Worm (Caenorhabditis elegans) whole organism, L2 larva: ENCODE measurements around the gene F32D8.4.
A peak's percentile ranks its signal among the peaks of the same experiment; 100 is the strongest.

Source experiments
- C34F6.9 ChIP-seq: fragments of 150-350 bp; optimal IDR thresholded peaks from 2 replicates; lab custom pipeline; 2014; ENCODE audit warnings: missing biosample characterization, missing genetic modification characterization
- F13H6.1 ChIP-seq: sonication (generic microtip); optimal IDR thresholded peaks from 2 replicates; lab custom pipeline; 2016; ENCODE audit warnings: missing genetic modification characterization, missing compliant biosample characterization
- R02D3.7 ChIP-seq: fragments of 150-350 bp; optimal IDR thresholded peaks from 2 replicates; lab custom pipeline; 2014; ENCODE audit warnings: missing biosample characterization, missing genetic modification characterization
- Y55F3AM.14 ChIP-seq: fragments of 200-800 bp; sonication (Bioruptor generic); optimal IDR thresholded peaks from 2 replicates; lab custom pipeline; 2018; ENCODE audit warnings: mild to moderate bottlenecking, missing genetic modification characterization, missing compliant biosample characterization
- ZK546.5 ChIP-seq: sonication (generic microtip); optimal IDR thresholded peaks from 2 replicates; lab custom pipeline; 2017; ENCODE audit warnings: missing biosample characterization, missing genetic modification characterization
- alr-1 ChIP-seq: fragments of 150-350 bp; optimal IDR thresholded peaks from 2 replicates; lab custom pipeline; 2014; ENCODE audit warnings: missing biosample characterization, missing genetic modification characterization
- aly-2 ChIP-seq: fragments of 150-350 bp; optimal IDR thresholded peaks from 2 replicates; lab custom pipeline; 2014; ENCODE audit warnings: missing biosample characterization, missing genetic modification characterization
- ama-1 ChIP-seq: fragments of 150-350 bp; optimal IDR thresholded peaks from 2 replicates; lab custom pipeline; 2018; ENCODE audit warnings: inconsistent platforms
- blmp-1 ChIP-seq: sonication (generic microtip); optimal IDR thresholded peaks from 2 replicates; lab custom pipeline; 2017; ENCODE audit warnings: missing genetic modification characterization, mild to moderate bottlenecking, missing compliant biosample characterization, antibody characterized with exemption, moderate library complexity; ENCODE audit not compliant: insufficient read depth
- ceh-16 ChIP-seq: fragments of 150-350 bp; optimal IDR thresholded peaks from 2 replicates; lab custom pipeline; 2014; ENCODE audit warnings: missing biosample characterization, missing genetic modification characterization
- ceh-82 ChIP-seq: fragments of 150-350 bp; optimal IDR thresholded peaks from 2 replicates; lab custom pipeline; 2014; ENCODE audit warnings: missing biosample characterization, missing genetic modification characterization
- crh-2 ChIP-seq: sonication (generic microtip); optimal IDR thresholded peaks from 2 replicates; lab custom pipeline; 2017; ENCODE audit warnings: missing biosample characterization, missing genetic modification characterization
- dmd-4 ChIP-seq: sonication (generic microtip); optimal IDR thresholded peaks from 2 replicates; lab custom pipeline; 2017; ENCODE audit warnings: missing biosample characterization, missing genetic modification characterization
- egl-27 ChIP-seq: sonication (generic microtip); optimal IDR thresholded peaks from 3 replicates; lab custom pipeline; 2017; ENCODE audit warnings: missing biosample characterization, missing genetic modification reagents, missing genetic modification characterization
- elt-1 ChIP-seq: fragments of 150-350 bp; optimal IDR thresholded peaks from 2 replicates; lab custom pipeline; 2014; ENCODE audit warnings: missing biosample characterization, missing genetic modification characterization
- elt-3 ChIP-seq: sonication (generic microtip); optimal IDR thresholded peaks from 2 replicates; lab custom pipeline; 2017; ENCODE audit warnings: missing biosample characterization, missing genetic modification characterization
- fos-1 ChIP-seq: fragments of 150-350 bp; optimal IDR thresholded peaks from 2 replicates; lab custom pipeline; 2014; ENCODE audit warnings: missing biosample characterization, missing genetic modification characterization
- gmeb-1 ChIP-seq: fragments of 150-350 bp; optimal IDR thresholded peaks from 2 replicates; lab custom pipeline; 2014; ENCODE audit warnings: missing biosample characterization, missing genetic modification characterization
- lin-11 ChIP-seq: fragments of 150-350 bp; sonication (generic microtip); optimal IDR thresholded peaks from 2 replicates; lab custom pipeline; 2014; ENCODE audit warnings: missing biosample characterization, missing genetic modification characterization, inconsistent platforms, mixed read lengths
- lin-13 ChIP-seq: fragments of 150-350 bp; optimal IDR thresholded peaks from 2 replicates; lab custom pipeline; 2014; ENCODE audit warnings: missing biosample characterization, missing genetic modification reagents, missing genetic modification characterization
- lin-39 ChIP-seq: fragments of 150-350 bp; optimal IDR thresholded peaks from 2 replicates; lab custom pipeline; 2014; ENCODE audit warnings: missing biosample characterization, missing genetic modification reagents, missing genetic modification characterization
- lsy-2 ChIP-seq, 2 experiments: fragments of 150-350 bp in 1 of 2; sonication (generic microtip) in 1 of 2; optimal IDR thresholded peaks; 2 replicates each; lab custom pipeline; 2014 to 2017; ENCODE audit warnings: missing biosample characterization in 2 of 2, missing genetic modification characterization in 2 of 2
- mab-5 ChIP-seq: fragments of 150-350 bp; optimal IDR thresholded peaks from 2 replicates; lab custom pipeline; 2014; ENCODE audit warnings: missing biosample characterization, missing genetic modification characterization
- mbf-1 ChIP-seq: sonication (generic microtip); optimal IDR thresholded peaks from 2 replicates; lab custom pipeline; 2017; ENCODE audit warnings: missing biosample characterization, missing genetic modification characterization
- mdl-1 ChIP-seq, 2 experiments: fragments of 150-350 bp in 1 of 2; sonication (generic microtip) in 1 of 2; optimal IDR thresholded peaks; 2 replicates each; lab custom pipeline; 2017; ENCODE audit warnings: missing biosample characterization in 2 of 2, missing genetic modification characterization in 2 of 2
- nhr-10 ChIP-seq: sonication (generic microtip); optimal IDR thresholded peaks from 2 replicates; lab custom pipeline; 2017; ENCODE audit warnings: missing biosample characterization, missing genetic modification characterization
- nhr-11 ChIP-seq: fragments of 150-350 bp; optimal IDR thresholded peaks from 2 replicates; lab custom pipeline; 2014; ENCODE audit warnings: missing biosample characterization, missing genetic modification characterization
- nhr-12 ChIP-seq: fragments of 150-350 bp; optimal IDR thresholded peaks from 2 replicates; lab custom pipeline; 2014; ENCODE audit warnings: missing biosample characterization, missing genetic modification characterization
- nhr-129 ChIP-seq: fragments of 150-350 bp; optimal IDR thresholded peaks from 2 replicates; lab custom pipeline; 2014; ENCODE audit warnings: missing biosample characterization, missing genetic modification characterization
- nhr-21 ChIP-seq: fragments of 150-350 bp; optimal IDR thresholded peaks from 2 replicates; lab custom pipeline; 2014; ENCODE audit warnings: missing biosample characterization, missing genetic modification characterization
- nhr-23 ChIP-seq: fragments of 150-350 bp; optimal IDR thresholded peaks from 2 replicates; lab custom pipeline; 2014; ENCODE audit warnings: missing biosample characterization, missing genetic modification reagents, missing genetic modification characterization
- nhr-237 ChIP-seq: fragments of 150-350 bp; optimal IDR thresholded peaks from 2 replicates; lab custom pipeline; 2014; ENCODE audit warnings: missing biosample characterization, missing genetic modification characterization
- nhr-25 ChIP-seq: fragments of 150-350 bp; sonication (generic microtip); optimal IDR thresholded peaks from 3 replicates; lab custom pipeline; 2014; ENCODE audit warnings: missing biosample characterization, missing genetic modification characterization
- nhr-6 ChIP-seq: fragments of 150-350 bp; optimal IDR thresholded peaks from 2 replicates; lab custom pipeline; 2014; ENCODE audit warnings: missing biosample characterization, missing genetic modification characterization
- nhr-77 ChIP-seq: fragments of 150-350 bp; optimal IDR thresholded peaks from 2 replicates; lab custom pipeline; 2014; ENCODE audit warnings: missing biosample characterization, missing genetic modification characterization
- peb-1 ChIP-seq: fragments of 150-350 bp; optimal IDR thresholded peaks from 2 replicates; lab custom pipeline; 2014; ENCODE audit warnings: missing biosample characterization, missing genetic modification characterization
- sem-4 ChIP-seq: fragments of 150-350 bp; optimal IDR thresholded peaks from 2 replicates; lab custom pipeline; 2014; ENCODE audit warnings: missing biosample characterization, missing genetic modification reagents, missing genetic modification characterization
- skn-1 ChIP-seq: sonication (generic microtip); optimal IDR thresholded peaks from 2 replicates; lab custom pipeline; 2017; ENCODE audit warnings: missing biosample characterization, missing genetic modification characterization
- sma-3 ChIP-seq: sonication (generic microtip); optimal IDR thresholded peaks from 2 replicates; lab custom pipeline; 2016; ENCODE audit warnings: missing genetic modification reagents, missing genetic modification characterization, missing compliant biosample characterization
- sma-9 ChIP-seq, 2 experiments: fragments of 150-350 bp in 1 of 2; sonication (generic microtip) in 1 of 2; optimal IDR thresholded peaks; 2 replicates each; lab custom pipeline; 2014 to 2016; ENCODE audit warnings: missing genetic modification characterization in 2 of 2, mild to moderate bottlenecking in 1 of 2, missing biosample characterization in 1 of 2, missing compliant biosample characterization in 1 of 2, missing genetic modification reagents in 1 of 2, moderate library complexity in 1 of 2
- snpc-4 ChIP-seq: fragments of 150-350 bp; optimal IDR thresholded peaks from 2 replicates; lab custom pipeline; 2014; ENCODE audit warnings: missing biosample characterization, missing genetic modification characterization
- unc-39 ChIP-seq: fragments of 150-350 bp; optimal IDR thresholded peaks from 2 replicates; lab custom pipeline; 2014; ENCODE audit warnings: missing biosample characterization, missing genetic modification characterization
- unc-55 ChIP-seq: fragments of 150-350 bp; sonication (generic microtip); optimal IDR thresholded peaks from 3 replicates; lab custom pipeline; 2014; ENCODE audit warnings: missing biosample characterization, missing genetic modification reagents, missing genetic modification characterization
- unc-62 ChIP-seq: fragments of 150-350 bp; optimal IDR thresholded peaks from 2 replicates; lab custom pipeline; 2014; ENCODE audit warnings: missing biosample characterization, missing genetic modification reagents, missing genetic modification characterization
- zag-1 ChIP-seq: fragments of 150-350 bp; optimal IDR thresholded peaks from 2 replicates; lab custom pipeline; 2014; ENCODE audit warnings: missing biosample characterization, missing genetic modification characterization
- ztf-1 ChIP-seq: fragments of 200-800 bp; sonication (Bioruptor generic); conservative IDR thresholded peaks from 2 replicates; pipeline ENCODE4 v1.3.6; 2022; ENCODE audit warnings: missing genetic modification characterization, missing compliant biosample characterization
- ztf-11 ChIP-seq: sonication (generic microtip); optimal IDR thresholded peaks from 2 replicates; lab custom pipeline; 2017; ENCODE audit warnings: missing biosample characterization, missing genetic modification characterization
- ztf-4 ChIP-seq: fragments of 150-350 bp; optimal IDR thresholded peaks from 2 replicates; lab custom pipeline; 2014; ENCODE audit warnings: missing biosample characterization, missing genetic modification characterization

F32D8.4 gene

DNA sequence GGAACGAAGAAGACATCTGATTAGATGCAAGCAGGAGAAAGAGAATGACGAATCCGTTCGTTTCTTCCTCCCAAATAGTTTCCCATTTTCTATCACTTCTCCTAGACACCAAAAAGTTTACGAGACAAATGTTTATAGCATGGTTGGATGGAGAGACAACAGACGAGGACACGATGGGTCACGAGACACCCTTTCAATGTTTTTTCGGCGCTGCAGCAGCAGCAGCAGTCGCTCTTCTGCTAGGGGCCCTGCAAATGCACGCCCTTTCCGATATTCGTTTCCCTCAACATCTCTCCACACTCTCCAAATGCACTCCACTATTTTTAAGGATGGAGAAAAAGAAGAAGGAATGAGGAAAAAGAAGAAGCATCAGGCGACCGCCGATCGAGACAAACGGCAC is 35.0 kb downstream of the F32D8.4 start (continued):
- TF ChIP-seq nhr-6 (tag; lab: Kevin White, UChicago) (peak; percentile 54), ztf-4 (tag; lab: Kevin White, UChicago) (peak; percentile 76), F13H6.1 (tag; lab: Kevin White, UChicago) (peak; percentile 94)

DNA sequence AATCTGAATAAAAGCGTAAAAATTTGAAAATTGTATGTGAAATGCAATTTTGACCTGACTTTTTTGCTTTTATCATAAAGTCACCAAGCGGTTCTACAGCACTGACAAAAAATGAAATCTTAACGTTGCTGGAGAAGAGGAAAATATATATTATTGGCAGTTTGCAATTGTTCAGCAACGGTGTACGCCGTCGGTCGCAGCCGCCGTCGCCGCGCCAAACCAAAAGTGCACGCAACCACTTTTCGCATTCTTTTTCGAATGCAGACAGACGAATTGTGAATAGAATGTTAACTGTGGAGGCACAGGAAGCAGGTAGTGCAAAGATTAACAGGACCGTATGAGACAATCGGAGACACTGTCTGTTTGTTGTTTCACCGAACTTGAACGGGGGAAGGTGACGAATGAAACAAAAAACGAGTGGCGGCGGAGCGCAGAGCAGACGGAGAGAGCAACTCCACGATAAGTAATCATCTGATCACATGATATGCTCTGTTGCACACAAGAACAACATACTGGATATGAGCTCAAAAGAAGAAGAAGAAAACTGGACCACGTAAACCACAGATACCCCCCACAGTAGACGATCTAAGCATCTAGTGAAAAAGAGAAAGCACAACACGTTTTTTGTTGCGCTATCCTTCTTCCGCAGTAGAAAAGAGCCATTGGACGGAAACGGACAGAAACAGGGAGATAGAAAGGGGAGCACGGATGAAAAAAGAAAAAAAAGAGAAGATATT is 36.3 kb downstream of the F32D8.4 start:
- peak; percentile 52 for TF ChIP-seq F13H6.1 (tag; lab: Kevin White, UChicago)
- TF ChIP-seq egl-27 (tag; lab: Kevin White, UChicago): peak; percentile 4
- no peak for TF ChIP-seq ceh-82
- no peak for TF ChIP-seq ztf-1 (GFP tag; lab: Robert Waterston, UW)
- TF ChIP-seq unc-39 (tag; lab: Kevin White, UChicago): no peak
- no peak for TF ChIP-seq ztf-4 (tag; lab: Kevin White, UChicago)
- no peak for TF ChIP-seq snpc-4
- TF ChIP-seq unc-55 (GFP tag; lab: Kevin White, UChicago): peak; percentile 38
- no peak for TF ChIP-seq nhr-23 (tag; lab: Kevin White, UChicago)
- TF ChIP-seq nhr-6 (tag; lab: Kevin White, UChicago): no peak
- TF ChIP-seq nhr-129 (tag; lab: Kevin White, UChicago): peak; percentile 78
- TF ChIP-seq unc-62 (GFP tag; lab: Kevin White, UChicago): no peak
- no peak for TF ChIP-seq nhr-77
- no peak for TF ChIP-seq ZK546.5 (tag; lab: Kevin White, UChicago)
- TF ChIP-seq nhr-12: no peak
- TF ChIP-seq ceh-16 (tag; lab: Kevin White, UChicago): no peak
- no peak for TF ChIP-seq alr-1
- no peak for TF ChIP-seq ama-1 (lab: Kevin White, UChicago)
- TF ChIP-seq skn-1: no peak
- TF ChIP-seq gmeb-1 (tag; lab: Kevin White, UChicago): no peak
- TF ChIP-seq nhr-237: no peak
- TF ChIP-seq nhr-25 (tag; lab: Kevin White, UChicago): no peak
- no peak for TF ChIP-seq nhr-21 (tag; lab: Kevin White, UChicago)
- peak in 1 of 2 experiments; percentile 21 for TF ChIP-seq lsy-2 (tag; optimal IDR thresholded peaks at IDR 0.05; lab: Kevin White, UChicago)
- peak; percentile 14 for TF ChIP-seq fos-1 (tag; lab: Kevin White, UChicago)
- no peak for TF ChIP-seq nhr-11 (tag; lab: Kevin White, UChicago)
- no peak for TF ChIP-seq elt-1 (tag; lab: Kevin White, UChicago)
- no peak for TF ChIP-seq elt-3
- no peak for TF ChIP-seq mdl-1 (tag; optimal IDR thresholded peaks at IDR 0.05; lab: Kevin White, UChicago)
- TF ChIP-seq mab-5: no peak
- no peak for TF ChIP-seq sem-4 (tag; lab: Kevin White, UChicago)
- TF ChIP-seq mbf-1 (tag; lab: Kevin White, UChicago): no peak
- peak; percentile 16 for TF ChIP-seq sma-3 (GFP tag; lab: Kevin White, UChicago)
- TF ChIP-seq lin-39 (tag; lab: Kevin White, UChicago): no peak
- no peak for TF ChIP-seq peb-1 (tag; lab: Kevin White, UChicago)
- no peak for TF ChIP-seq R02D3.7 (tag; lab: Kevin White, UChicago)
- peak; percentile 43 for TF ChIP-seq C34F6.9 (tag; lab: Kevin White, UChicago)
- no peak for TF ChIP-seq lin-13 (GFP tag; lab: Kevin White, UChicago)
- no peak for TF ChIP-seq lin-11 (tag; lab: Kevin White, UChicago)
- TF ChIP-seq zag-1 (tag; lab: Kevin White, UChicago): no peak
- TF ChIP-seq Y55F3AM.14 (GFP tag; lab: Kevin White, UChicago): peak; percentile 82
- TF ChIP-seq blmp-1: peak; percentile 15
- no peak for TF ChIP-seq dmd-4 (tag; lab: Kevin White, UChicago)
- TF ChIP-seq aly-2 (tag; lab: Kevin White, UChicago): no peak
- TF ChIP-seq nhr-10: no peak
- peak; percentile 8 for TF ChIP-seq sma-9 (GFP tag; optimal IDR thresholded peaks at IDR 0.05; lab: Kevin White, UChicago)
- TF ChIP-seq sma-9 (tag; optimal IDR thresholded peaks at IDR 0.05; lab: Kevin White, UChicago): no peak
- no peak for TF ChIP-seq ztf-11 (tag; lab: Kevin White, UChicago)
- no peak for TF ChIP-seq crh-2 (tag; lab: Kevin White, UChicago)
